Fruit fly (Drosophila melanogaster) S2 (cell line): ENCODE results near the gene wda.

Experiments
- CG8478 ChIP-seq: fragments of >200 bp; optimal IDR thresholded peaks from 2 replicates; lab custom pipeline; 2018
- CTCF ChIP-seq, 2 experiments: fragments of >200 bp; optimal IDR thresholded peaks; 2 replicates each; lab custom pipeline; 2018

Gene wda

dm6 chr3R:23280806-23281257 is 22.9 kb upstream of the wda start, which contains the start of the genes orb and Cdc16:
Gene orb, minus strand, starts transcription at chr3R:23280856.
Gene Cdc16, plus strand, starts transcription at chr3R:23281201.
- no peak for TF ChIP-seq CTCF (optimal IDR thresholded peaks at IDR 0.05; lab: Kevin White, UChicago)
- no peak for TF ChIP-seq CG8478

- TF ChIP-seq CG8478, result no peak
- no peak for TF ChIP-seq CTCF (optimal IDR thresholded peaks at IDR 0.05; lab: Kevin White, UChicago)
Measured at dm6 chr3R:23279834-23280233, 21.9 kb upstream of the wda start.

- no peak for TF ChIP-seq CG8478
- no peak for TF ChIP-seq CTCF (optimal IDR thresholded peaks at IDR 0.05; lab: Kevin White, UChicago)
Measured at dm6 chr3R:23278704-23279379, 21.0 kb upstream of the wda start.

dm6 chr3R:23260569-23260968 is 2.7 kb upstream of the wda start:
- no peak for TF ChIP-seq CTCF (optimal IDR thresholded peaks at IDR 0.05; lab: Kevin White, UChicago)
- TF ChIP-seq CG8478, result no peak

- TF ChIP-seq CG8478 (no peak), CTCF (optimal IDR thresholded peaks at IDR 0.05; lab: Kevin White, UChicago) (no peak)
Measured at dm6 chr3R:23258524-23258923, 637 bp upstream of the wda start.

dm6 chr3R:23251256-23251655 is 6.6 kb downstream of the wda start, which contains the start of the genes Rad60 and EloA:
Gene Rad60, minus strand, starts transcription at chr3R:23251477.
Gene EloA, plus strand, starts transcription at chr3R:23251563.
- no peak for TF ChIP-seq CG8478
- TF ChIP-seq CTCF (optimal IDR thresholded peaks at IDR 0.05; lab: Kevin White, UChicago), result no peak

- TF ChIP-seq CTCF (optimal IDR thresholded peaks at IDR 0.05; lab: Kevin White, UChicago) (no peak), CG8478 (no peak)
Measured at dm6 chr3R:23248853-23249573, 8.9 kb downstream of the wda start, which contains the start of gene CG4467. Gene CG4467, minus strand, starts transcription at chr3R:23248903.

dm6 chr3R:23239934-23240632 is 17.8 kb downstream of the wda start:
- TF ChIP-seq CTCF (optimal IDR thresholded peaks at IDR 0.05; lab: Kevin White, UChicago) (no peak), CG8478 (no peak)

dm6 chr3R:23239051-23239450 is 18.8 kb downstream of the wda start:
- TF ChIP-seq CTCF (optimal IDR thresholded peaks at IDR 0.05; lab: Kevin White, UChicago) (no peak), CG8478 (no peak)

- TF ChIP-seq CG8478 (no peak), CTCF (optimal IDR thresholded peaks at IDR 0.05; lab: Kevin White, UChicago) (no peak)
Measured at dm6 chr3R:23228605-23229264, 29.2 kb downstream of the wda start.

- TF ChIP-seq CTCF (optimal IDR thresholded peaks at IDR 0.05; lab: Kevin White, UChicago), result no peak
- TF ChIP-seq CG8478, result no peak
Measured at dm6 chr3R:23226521-23227039, 31.3 kb downstream of the wda start, which contains the start of gene cnc. Gene cnc, minus strand, starts transcription at chr3R:23226711.

- no peak for TF ChIP-seq CTCF (optimal IDR thresholded peaks at IDR 0.05; lab: Kevin White, UChicago)
- no peak for TF ChIP-seq CG8478
Measured at dm6 chr3R:23225266-23225665, 32.6 kb downstream of the wda start.

dm6 chr3R:23223151-23223810 is 34.6 kb downstream of the wda start:
- no peak for TF ChIP-seq CTCF (optimal IDR thresholded peaks at IDR 0.05; lab: Kevin White, UChicago)

dm6 chr3R:23221680-23222148 is 36.2 kb downstream of the wda start:
- no peak for TF ChIP-seq CTCF (optimal IDR thresholded peaks at IDR 0.05; lab: Kevin White, UChicago)
- TF ChIP-seq CG8478, result no peak
